Fruit fly (Drosophila melanogaster): ENCODE data around the gene Cpr35B.

dm6 chr2L:14458187-14458899 lies 33.4 kb upstream of the Cpr35B start:
- TF ChIP-seq Hr38 (GFP tag; optimal IDR thresholded peaks at IDR 0.05) (no peak), CG10631 (GFP tag; optimal IDR thresholded peaks at IDR 0.05) (no peak), CG3032 (tag; optimal IDR thresholded peaks at IDR 0.05) (no peak), Sox15 (GFP tag; optimal IDR thresholded peaks at IDR 0.05) (no peak), CG16779 (tag; optimal IDR thresholded peaks at IDR 0.05) (no peak), CG6276 (GFP tag; optimal IDR thresholded peaks at IDR 0.05) (peak; percentile 53), CG6163 (GFP tag; IDR thresholded peaks at IDR 0.05) (peak; percentile 72; the same call in 2 of the 3 replicates), CG8319 (GFP tag; optimal IDR thresholded peaks at IDR 0.05) (no peak), Eip75B (GFP tag; optimal IDR thresholded peaks at IDR 0.05) (peak; percentile 27), spab (GFP tag; optimal IDR thresholded peaks at IDR 0.05) (no peak), Sox14 (GFP tag; optimal IDR thresholded peaks at IDR 0.05) (peak; percentile 13), Ets21C (GFP tag; optimal IDR thresholded peaks at IDR 0.05) (no peak)

Measured in whole organism, prepupa.